Worm (Caenorhabditis elegans) whole organism, young adult: Measurements from ENCODE around the gene T24E12.6.
"Not testable (repeated sequence)": the region's sequence is repeated elsewhere in the genome, so short reads cannot be mapped to it uniquely, and the experiment has no call there.

Experiments
- C17E4.6 ChIP-seq: fragments of 200-800 bp; sonication (Bioruptor generic); IDR thresholded peaks from 2 replicates; pipeline ENCODE4 v1.3.6; 2022; ENCODE audit warnings: missing genetic modification reagents, missing genetic modification characterization, missing compliant biosample characterization
- D2030.7 ChIP-seq: fragments of 200-800 bp; sonication (Bioruptor generic); IDR thresholded peaks from 2 replicates; pipeline ENCODE4 v1.3.6; 2022; ENCODE audit warnings: missing genetic modification reagents, missing genetic modification characterization, missing compliant biosample characterization
- F10E7.11 ChIP-seq: sonication (generic microtip); optimal IDR thresholded peaks from 2 replicates; lab custom pipeline; 2017; ENCODE audit warnings: mild to moderate bottlenecking, missing genetic modification characterization, moderate library complexity, missing compliant biosample characterization
- F33H1.4 ChIP-seq: fragments of 200-800 bp; sonication (Bioruptor generic); IDR thresholded peaks from 2 replicates; pipeline ENCODE4 v1.3.6; 2022; ENCODE audit warnings: missing genetic modification reagents, missing genetic modification characterization, missing compliant biosample characterization
- F37B4.10 ChIP-seq: fragments of 200-800 bp; sonication (Bioruptor generic); IDR thresholded peaks from 2 replicates; pipeline ENCODE4 v1.3.6; 2022; ENCODE audit warnings: missing genetic modification characterization, missing compliant biosample characterization
- F57C9.4 ChIP-seq: sonication (generic microtip); optimal IDR thresholded peaks from 2 replicates; lab custom pipeline; 2017; ENCODE audit warnings: mild to moderate bottlenecking, missing genetic modification characterization, missing compliant biosample characterization
- K11D2.4 ChIP-seq: fragments of 200-800 bp; sonication (Bioruptor generic); IDR thresholded peaks from 2 replicates; pipeline ENCODE4 v1.3.6; 2022; ENCODE audit warnings: missing genetic modification reagents, missing genetic modification characterization, missing compliant biosample characterization
- K12H6.12 ChIP-seq: fragments of 200-800 bp; sonication (Bioruptor generic); optimal IDR thresholded peaks from 2 replicates; lab custom pipeline; 2018; ENCODE audit warnings: mild to moderate bottlenecking, missing genetic modification characterization, missing compliant biosample characterization
- Y53F4B.3 ChIP-seq: fragments of 200-800 bp; sonication (Bioruptor generic); IDR thresholded peaks from 2 replicates; pipeline ENCODE4 v1.3.6; 2022; ENCODE audit warnings: missing genetic modification reagents, missing genetic modification characterization, missing compliant biosample characterization
- Y53G8AR.9 ChIP-seq: fragments of 200-800 bp; sonication (Bioruptor generic); conservative IDR thresholded peaks from 2 replicates; pipeline ENCODE4 v1.3.6; 2022; ENCODE audit warnings: missing genetic modification reagents, missing genetic modification characterization, missing compliant biosample characterization
- Y95B8A.8 ChIP-seq: fragments of 200-800 bp; sonication (Bioruptor generic); IDR thresholded peaks from 2 replicates; pipeline ENCODE4 v1.3.6; 2022; ENCODE audit warnings: missing genetic modification reagents, missing genetic modification characterization, missing compliant biosample characterization
- aptf-3 ChIP-seq: fragments of 200-800 bp; sonication (Bioruptor generic); IDR thresholded peaks from 2 replicates; pipeline ENCODE4 v1.3.6; 2022; ENCODE audit warnings: missing genetic modification characterization, missing compliant biosample characterization
- attf-5 ChIP-seq: fragments of 200-800 bp; sonication (Bioruptor generic); optimal IDR thresholded peaks from 2 replicates; lab custom pipeline; 2018; ENCODE audit warnings: mild to moderate bottlenecking, missing genetic modification characterization, missing compliant biosample characterization
- cebp-1 ChIP-seq, 2 experiments: fragments of 200-800 bp in 1 of 2; sonication (Bioruptor generic) in 1 of 2; sonication (generic microtip) in 1 of 2; IDR thresholded peaks in 1 of 2; optimal IDR thresholded peaks in 1 of 2; 2 replicates each; pipeline versions ENCODE4 v1.3.6 to Lab custom; 2017 to 2022; ENCODE audit warnings: missing compliant biosample characterization in 2 of 2, missing genetic modification characterization in 2 of 2, mild to moderate bottlenecking in 1 of 2, missing genetic modification reagents in 1 of 2, moderate library complexity in 1 of 2
- ceh-91 ChIP-seq: fragments of 200-800 bp; sonication (Bioruptor generic); IDR thresholded peaks from 2 replicates; pipeline ENCODE4 v1.3.6; 2022; ENCODE audit warnings: missing genetic modification reagents, missing genetic modification characterization, missing compliant biosample characterization
- dox-1 ChIP-seq: fragments of 200-800 bp; sonication (Bioruptor generic); IDR thresholded peaks from 2 replicates; pipeline ENCODE4 v1.3.6; 2022; ENCODE audit warnings: missing genetic modification reagents, missing genetic modification characterization, missing compliant biosample characterization
- efl-1 ChIP-seq: fragments of 150-350 bp; optimal IDR thresholded peaks from 2 replicates; lab custom pipeline; 2014; ENCODE audit warnings: missing biosample characterization, missing genetic modification reagents, missing genetic modification characterization
- egl-18 ChIP-seq: fragments of 200-800 bp; sonication (Bioruptor generic); IDR thresholded peaks from 2 replicates; pipeline ENCODE4 v1.3.6; 2022; ENCODE audit warnings: missing genetic modification reagents, missing genetic modification characterization, missing compliant biosample characterization
- ekl-4 ChIP-seq: fragments of 200-800 bp; sonication (Bioruptor generic); IDR thresholded peaks from 2 replicates; pipeline ENCODE4 v1.3.6; 2022; ENCODE audit warnings: missing genetic modification reagents, missing genetic modification characterization, missing compliant biosample characterization
- him-1 ChIP-seq: sonication (generic microtip); optimal IDR thresholded peaks from 2 replicates; lab custom pipeline; 2016; ENCODE audit warnings: missing genotype, missing genetic modification reagents, missing genetic modification characterization, missing compliant biosample characterization
- hmg-1.2 ChIP-seq: fragments of 200-800 bp; sonication (Bioruptor generic); IDR thresholded peaks from 2 replicates; pipeline ENCODE4 v1.3.6; 2022; ENCODE audit warnings: missing genetic modification reagents, missing genetic modification characterization, missing compliant biosample characterization
- hsf-1 ChIP-seq: fragments of 200-800 bp; sonication (Bioruptor generic); IDR thresholded peaks from 2 replicates; pipeline ENCODE4 v1.3.6; 2022; ENCODE audit warnings: missing genetic modification reagents, missing genetic modification characterization, missing compliant biosample characterization
- let-526 ChIP-seq: fragments of 200-800 bp; sonication (Bioruptor generic); IDR thresholded peaks from 2 replicates; pipeline ENCODE4 v1.3.6; 2022; ENCODE audit warnings: missing genetic modification reagents, missing genetic modification characterization, missing compliant biosample characterization
- lin-35 ChIP-seq, 3 experiments: fragments of 150-350 bp in 2 of 3; sonication (generic microtip) in 1 of 3; optimal IDR thresholded peaks; 2 replicates each; lab custom pipeline; 2014 to 2018; ENCODE audit warnings: missing biosample characterization in 3 of 3, missing genetic modification characterization in 3 of 3, missing genetic modification reagents in 3 of 3
- lin-40 ChIP-seq: sonication (generic microtip); optimal IDR thresholded peaks from 2 replicates; lab custom pipeline; 2016; ENCODE audit warnings: missing genetic modification characterization, mild to moderate bottlenecking, missing compliant biosample characterization, missing genotype, missing genetic modification reagents
- lin-54 ChIP-seq: fragments of 200-800 bp; sonication (Bioruptor generic); optimal IDR thresholded peaks from 2 replicates; lab custom pipeline; 2018; ENCODE audit warnings: mild to moderate bottlenecking, missing genetic modification characterization, missing compliant biosample characterization
- lir-1 ChIP-seq: fragments of 200-800 bp; sonication (Bioruptor generic); conservative IDR thresholded peaks from 2 replicates; pipeline ENCODE4 v1.3.6; 2022; ENCODE audit warnings: missing genetic modification reagents, missing genetic modification characterization, missing compliant biosample characterization
- lsl-1 ChIP-seq: fragments of 200-800 bp; sonication (Bioruptor generic); optimal IDR thresholded peaks from 2 replicates; lab custom pipeline; 2018; ENCODE audit warnings: mild to moderate bottlenecking, missing genetic modification characterization, moderate library complexity, missing compliant biosample characterization
- madf-3 ChIP-seq: fragments of 200-800 bp; sonication (Bioruptor generic); IDR thresholded peaks from 2 replicates; pipeline ENCODE4 v1.3.6; 2022; ENCODE audit warnings: missing genetic modification reagents, missing genetic modification characterization, missing compliant biosample characterization
- madf-6 ChIP-seq: fragments of 200-800 bp; sonication (Bioruptor generic); IDR thresholded peaks from 2 replicates; pipeline ENCODE4 v1.3.6; 2022; ENCODE audit warnings: missing genetic modification reagents, missing genetic modification characterization, missing compliant biosample characterization
- madf-8 ChIP-seq: fragments of 200-800 bp; sonication (Bioruptor generic); conservative IDR thresholded peaks from 2 replicates; pipeline ENCODE4 v1.3.6; 2022; ENCODE audit warnings: missing genetic modification reagents, missing genetic modification characterization, missing compliant biosample characterization
- mcd-1 ChIP-seq: fragments of 200-800 bp; sonication (Bioruptor generic); IDR thresholded peaks from 2 replicates; pipeline ENCODE4 v1.3.6; 2022; ENCODE audit warnings: missing genetic modification reagents, missing genetic modification characterization, missing compliant biosample characterization
- nhr-80 ChIP-seq: sonication (generic microtip); optimal IDR thresholded peaks from 2 replicates; lab custom pipeline; 2016; ENCODE audit warnings: missing genetic modification characterization, missing compliant biosample characterization
- rec-8 ChIP-seq, 2 experiments: sonication (generic microtip); optimal IDR thresholded peaks; 2 replicates each; lab custom pipeline; 2016; ENCODE audit warnings: mild to moderate bottlenecking in 2 of 2, missing genetic modification characterization in 2 of 2, missing genetic modification reagents in 2 of 2, missing genotype in 2 of 2, missing biosample characterization in 1 of 2, missing compliant biosample characterization in 1 of 2, moderate library complexity in 1 of 2
- rpc-1 ChIP-seq, 2 experiments: fragments of 150-350 bp in 1 of 2; sonication (generic microtip) in 1 of 2; optimal IDR thresholded peaks; 2 replicates each; lab custom pipeline; 2014 to 2018; ENCODE audit warnings: missing biosample characterization in 1 of 2, missing genetic modification characterization in 1 of 2, missing genetic modification reagents in 1 of 2, missing genotype in 1 of 2
- sea-2 ChIP-seq: fragments of 200-800 bp; sonication (Bioruptor generic); IDR thresholded peaks from 2 replicates; pipeline ENCODE4 v1.3.6; 2022; ENCODE audit warnings: missing genetic modification characterization, missing compliant biosample characterization
- snpc-1.3 ChIP-seq: sonication (generic microtip); optimal IDR thresholded peaks from 2 replicates; lab custom pipeline; 2017; ENCODE audit warnings: missing genetic modification characterization, mild to moderate bottlenecking, missing compliant biosample characterization, antibody characterized with exemption, moderate library complexity, missing genotype, missing genetic modification reagents; ENCODE audit not compliant: insufficient read depth
- snpc-4 ChIP-seq, 5 experiments: fragments of 150-350 bp in 1 of 5; sonication (generic microtip) in 4 of 5; optimal IDR thresholded peaks; 2 replicates each; lab custom pipeline; 2014 to 2018; ENCODE audit warnings: missing genetic modification characterization in 5 of 5, missing biosample characterization in 3 of 5, antibody characterized with exemption in 2 of 5, mild to moderate bottlenecking in 2 of 5, missing compliant biosample characterization in 2 of 5, missing genotype in 2 of 5, moderate library complexity in 2 of 5, missing genetic modification reagents in 1 of 5
- sptf-2 ChIP-seq: fragments of 200-800 bp; sonication (Bioruptor generic); optimal IDR thresholded peaks from 2 replicates; lab custom pipeline; 2018; ENCODE audit warnings: mild to moderate bottlenecking, missing genetic modification characterization, missing compliant biosample characterization
- unc-62 ChIP-seq: fragments of 150-350 bp; optimal IDR thresholded peaks from 2 replicates; lab custom pipeline; 2014; ENCODE audit warnings: missing biosample characterization, missing genetic modification reagents, missing genetic modification characterization
- xnd-1 ChIP-seq: sonication (generic microtip); optimal IDR thresholded peaks from 2 replicates; lab custom pipeline; 2016; ENCODE audit warnings: missing genotype, missing genetic modification reagents, missing genetic modification characterization, missing compliant biosample characterization
- zfh-2 ChIP-seq: fragments of 200-800 bp; sonication (Bioruptor generic); conservative IDR thresholded peaks from 2 replicates; pipeline ENCODE4 v1.3.6; 2022; ENCODE audit warnings: missing genetic modification reagents, missing genetic modification characterization, missing compliant biosample characterization
- ztf-25 ChIP-seq: fragments of 200-800 bp; sonication (Bioruptor generic); IDR thresholded peaks from 2 replicates; pipeline ENCODE4 v1.3.6; 2022; ENCODE audit warnings: missing genetic modification reagents, missing genetic modification characterization, missing compliant biosample characterization

T24E12.6 gene

DNA sequence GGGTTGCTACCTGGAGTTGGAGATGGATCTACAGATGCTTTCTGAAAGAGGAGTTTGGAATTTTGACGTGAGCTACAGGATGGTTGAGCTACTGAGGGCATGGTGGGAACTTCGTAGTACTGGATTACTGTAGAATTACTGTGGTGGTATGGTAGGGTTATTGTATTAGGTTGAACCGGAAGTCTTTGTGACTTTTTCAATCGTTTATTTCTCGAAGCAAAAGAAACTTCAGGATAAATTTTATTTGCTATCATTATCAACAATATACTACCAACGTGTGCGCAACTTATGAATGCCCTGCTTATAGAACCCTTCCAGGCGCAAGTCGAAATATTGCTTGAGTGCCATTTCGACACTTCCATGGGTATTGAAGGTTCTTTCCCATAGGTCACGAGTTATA, at the start of gene T24E12.6:
TSS of gene T24E12.6 (minus strand) at position 101 of the 400 bp plus-strand sequence.
- TF ChIP-seq mcd-1 (GFP tag; lab: Robert Waterston, UW); F37B4.10; sptf-2: not testable (repeated sequence)

DNA sequence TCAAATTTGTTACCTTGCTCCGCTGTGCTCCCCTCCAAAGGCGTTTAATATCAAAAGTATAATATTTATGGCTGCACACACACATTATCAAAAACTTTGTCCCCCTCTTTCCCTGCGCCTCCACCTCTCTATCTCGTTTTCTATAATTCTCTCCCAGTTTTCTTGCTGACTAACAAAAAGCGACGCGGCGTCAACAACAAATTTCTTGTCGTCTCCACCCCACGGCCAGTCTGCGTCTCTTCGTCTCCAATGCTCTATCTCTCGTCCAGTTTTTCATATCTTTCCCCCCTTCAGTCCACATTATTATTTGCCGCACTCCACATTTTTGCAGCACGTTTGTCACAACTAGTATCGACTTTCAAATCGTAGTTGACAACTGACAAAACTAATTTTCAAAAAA, 49.1 kb upstream of the T24E12.6 start:
- peak; percentile 38 for TF ChIP-seq attf-5 (GFP tag; lab: Kevin White, UChicago)
- no peak for TF ChIP-seq F10E7.11 (tag; lab: Kevin White, UChicago)
- no peak for TF ChIP-seq snpc-4 (GFP tag; optimal IDR thresholded peaks at IDR 0.05; lab: Kevin White, UChicago)
- peak in 1 of 4 experiments; percentile 33 for TF ChIP-seq snpc-4 (tag; optimal IDR thresholded peaks at IDR 0.05; lab: Kevin White, UChicago)
- TF ChIP-seq K12H6.12 (tag; lab: Kevin White, UChicago): peak; percentile 42
- no peak for TF ChIP-seq rpc-1 (optimal IDR thresholded peaks at IDR 0.05; lab: Kevin White, UChicago)
- TF ChIP-seq rpc-1 (tag; optimal IDR thresholded peaks at IDR 0.05; lab: Kevin White, UChicago): no peak
- peak; percentile 87 for TF ChIP-seq nhr-80 (tag; lab: Kevin White, UChicago)
- 0 out of 2 replicates have a peak, but pooled peaks have one; percentile 30 for TF ChIP-seq mcd-1 (GFP tag; lab: Robert Waterston, UW)
- peak; percentile 93 for TF ChIP-seq hmg-1.2 (GFP tag; lab: Robert Waterston, UW)
- no peak for TF ChIP-seq unc-62 (GFP tag; lab: Kevin White, UChicago)
- peak; percentile 43; the same call in 1 of the 2 replicates for TF ChIP-seq zfh-2
- TF ChIP-seq efl-1 (GFP tag; lab: Kevin White, UChicago): no peak
- TF ChIP-seq lin-54: no peak
- TF ChIP-seq dox-1 (GFP tag; lab: Robert Waterston, UW): peak; percentile 70
- TF ChIP-seq lin-40: peak; percentile 23
- TF ChIP-seq cebp-1 (GFP tag; IDR thresholded peaks at IDR 0.05; lab: Robert Waterston, UW): no peak
- TF ChIP-seq cebp-1 (tag; optimal IDR thresholded peaks at IDR 0.05; lab: Kevin White, UChicago): peak; percentile 37
- no peak for TF ChIP-seq sea-2 (GFP tag; lab: Robert Waterston, UW)
- TF ChIP-seq lir-1 (GFP tag; lab: Robert Waterston, UW): no peak

ce11 chrII:3808643-3809042, 47.1 kb upstream of the T24E12.6 start:
- TF ChIP-seq ceh-91: peak; percentile 61; the same call in 1 of the 2 replicates
- no peak for TF ChIP-seq sea-2 (GFP tag; lab: Robert Waterston, UW)
- TF ChIP-seq egl-18 (GFP tag; lab: Robert Waterston, UW): no peak
- peak; percentile 33 for TF ChIP-seq him-1 (tag; lab: Kevin White, UChicago)
- no peak for TF ChIP-seq ekl-4 (GFP tag; lab: Robert Waterston, UW)
- TF ChIP-seq Y53G8AR.9 (GFP tag; lab: Robert Waterston, UW): no peak
- no peak for TF ChIP-seq rec-8 (tag; optimal IDR thresholded peaks at IDR 0.05; lab: Kevin White, UChicago)
- no peak for TF ChIP-seq aptf-3 (GFP tag; lab: Robert Waterston, UW)
- TF ChIP-seq F57C9.4 (tag; lab: Kevin White, UChicago): no peak
- TF ChIP-seq lin-35 (GFP tag; optimal IDR thresholded peaks at IDR 0.05; lab: Kevin White, UChicago): no peak
- peak; percentile 79 for TF ChIP-seq madf-8 (GFP tag; lab: Robert Waterston, UW)
- TF ChIP-seq ztf-25 (GFP tag; lab: Robert Waterston, UW): no peak
- peak; percentile 52 for TF ChIP-seq F33H1.4
- TF ChIP-seq lsl-1 (GFP tag; lab: Kevin White, UChicago): peak; percentile 95
- TF ChIP-seq K11D2.4: no peak
- TF ChIP-seq madf-6 (GFP tag; lab: Robert Waterston, UW): peak; percentile 93
- no peak for TF ChIP-seq C17E4.6 (GFP tag; lab: Robert Waterston, UW)
- TF ChIP-seq xnd-1 (tag; lab: Kevin White, UChicago): peak; percentile 98
- no peak for TF ChIP-seq hsf-1 (GFP tag; lab: Robert Waterston, UW)
- no peak for TF ChIP-seq unc-62 (GFP tag; lab: Kevin White, UChicago)
- peak; percentile 32; the same call in 1 of the 2 replicates for TF ChIP-seq D2030.7 (GFP tag; lab: Robert Waterston, UW)
- TF ChIP-seq snpc-1.3: peak; percentile 12
- no peak for TF ChIP-seq Y95B8A.8 (GFP tag; lab: Robert Waterston, UW)
- no peak for TF ChIP-seq snpc-4 (GFP tag; optimal IDR thresholded peaks at IDR 0.05; lab: Kevin White, UChicago)
- no peak for TF ChIP-seq snpc-4 (tag; optimal IDR thresholded peaks at IDR 0.05; lab: Kevin White, UChicago)
- TF ChIP-seq K12H6.12 (tag; lab: Kevin White, UChicago): no peak
- TF ChIP-seq Y53F4B.3 (GFP tag; lab: Robert Waterston, UW): no peak
- TF ChIP-seq let-526: no peak
- no peak for TF ChIP-seq madf-3 (GFP tag; lab: Robert Waterston, UW)
- no peak for TF ChIP-seq F37B4.10
